Fruit fly (Drosophila melanogaster): ENCODE results near the gene Cp38.

Cp38 gene

DNA sequence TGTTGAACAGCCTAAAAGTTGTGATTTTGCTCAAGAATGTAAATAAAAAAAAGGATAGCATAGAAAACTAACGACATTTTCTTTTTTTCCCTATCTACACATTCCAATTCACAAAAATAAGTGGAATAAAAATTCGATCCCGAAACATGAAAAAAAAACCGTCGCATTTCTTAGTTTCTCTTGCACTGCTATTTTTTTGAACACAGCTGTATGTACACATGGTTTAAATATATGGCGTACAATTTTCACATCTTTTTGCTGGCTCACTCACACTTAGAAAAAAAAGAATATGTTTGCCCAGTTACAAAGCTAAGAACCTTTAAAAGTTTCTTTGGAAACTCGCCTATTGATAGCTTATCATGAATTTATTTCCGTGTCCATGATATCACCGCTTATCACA is 21.4 kb upstream of the Cp38 start:
- TF ChIP-seq CG33557 (GFP tag; optimal IDR thresholded peaks at IDR 0.05) (no peak), CG7928 (GFP tag; optimal IDR thresholded peaks at IDR 0.05) (no peak), abd-A (tag; optimal IDR thresholded peaks at IDR 0.05) (no peak), tgo (GFP tag; IDR thresholded peaks at IDR 0.05) (no peak), CG17385 (GFP tag; optimal IDR thresholded peaks at IDR 0.05) (no peak), dmrt99B (tag; optimal IDR thresholded peaks at IDR 0.05) (no peak), eve (GFP tag; optimal IDR thresholded peaks at IDR 0.05) (no peak), CG1602 (GFP tag; optimal IDR thresholded peaks at IDR 0.05) (no peak), tio (GFP tag; optimal IDR thresholded peaks at IDR 0.05) (peak; percentile 4), zfh2 (GFP tag; optimal IDR thresholded peaks at IDR 0.05) (no peak), sens (GFP tag) (peak; percentile 21), CG7963 (GFP tag; IDR thresholded peaks at IDR 0.05; ENCODE audit: partially characterized antibody) (no peak), CG4360 (GFP tag; IDR thresholded peaks at IDR 0.05) (no peak), rib (GFP tag; IDR thresholded peaks at IDR 0.05) (no peak), B-H2 (GFP tag; optimal IDR thresholded peaks at IDR 0.05) (no peak), CG1832 (GFP tag; optimal IDR thresholded peaks at IDR 0.05) (no peak), CG5245 (GFP tag; optimal IDR thresholded peaks at IDR 0.05) (no peak), row (GFP tag; IDR thresholded peaks at IDR 0.05) (0 out of 3 replicates have a peak, but pooled peaks have one; percentile 17), CHES-1-like (GFP tag; optimal IDR thresholded peaks at IDR 0.05) (no peak), Mrtf (GFP tag; IDR thresholded peaks at IDR 0.05) (0 out of 3 replicates have a peak, but pooled peaks have one; percentile 34), zf30C (GFP tag; optimal IDR thresholded peaks at IDR 0.05) (peak; percentile 17), bigmax (GFP tag; optimal IDR thresholded peaks at IDR 0.05) (no peak), CG4617 (GFP tag; optimal IDR thresholded peaks at IDR 0.05; ENCODE audit: borderline replicate concordance) (no peak), zen2 (GFP tag; IDR thresholded peaks at IDR 0.05; ENCODE audit: partially characterized antibody) (no peak), Myb (GFP tag; optimal IDR thresholded peaks at IDR 0.05) (no peak), stc (GFP tag; IDR thresholded peaks at IDR 0.05) (no peak), disco-r (GFP tag; optimal IDR thresholded peaks at IDR 0.05) (no peak), CG10959 (GFP tag; IDR thresholded peaks at IDR 0.05) (no peak), ERR (GFP tag; optimal IDR thresholded peaks at IDR 0.05) (no peak), E2f1 (GFP tag; IDR thresholded peaks at IDR 0.05) (no peak), CG10147 (GFP tag; optimal IDR thresholded peaks at IDR 0.05) (no peak), lab (GFP tag; optimal IDR thresholded peaks at IDR 0.05) (no peak), CG15269 (tag; optimal IDR thresholded peaks at IDR 0.05) (no peak), crp (GFP tag; optimal IDR thresholded peaks at IDR 0.05) (no peak), Oaz (GFP tag; IDR thresholded peaks at IDR 0.05) (no peak), dysf (GFP tag; IDR thresholded peaks at IDR 0.05) (no peak), shn (GFP tag; optimal IDR thresholded peaks at IDR 0.05) (no peak), jing (GFP tag; optimal IDR thresholded peaks at IDR 0.05) (no peak), CG12391 (tag; optimal IDR thresholded peaks at IDR 0.05) (no peak), sr (GFP tag; IDR thresholded peaks at IDR 0.05) (no peak), Hr51 (GFP tag; optimal IDR thresholded peaks at IDR 0.05) (no peak), Nf-YC (tag; optimal IDR thresholded peaks at IDR 0.05) (no peak), CG11696 (GFP tag; IDR thresholded peaks at IDR 0.05) (peak; percentile 64), CG1792 (GFP tag; optimal IDR thresholded peaks at IDR 0.05) (no peak), GATAe (GFP tag; conservative IDR thresholded peaks at IDR 0.05) (no peak), Dfd (GFP tag; optimal IDR thresholded peaks at IDR 0.05) (no peak), fd64A (GFP tag; optimal IDR thresholded peaks at IDR 0.05) (no peak), Xrp1 (GFP tag; IDR thresholded peaks at IDR 0.05) (0 out of 2 replicates have a peak, but pooled peaks have one; percentile 22), CG17912 (GFP tag; optimal IDR thresholded peaks at IDR 0.05) (no peak), fd3F (GFP tag; optimal IDR thresholded peaks at IDR 0.05) (no peak), CG9727 (GFP tag; optimal IDR thresholded peaks at IDR 0.05) (no peak), fru (optimal IDR thresholded peaks at IDR 0.05) (no peak)
